Fruit fly (Drosophila melanogaster) whole organism, embryonic: Measurements from ENCODE around the gene CG13912.

Source experiments
- Atf-2 ChIP-seq: fragments of 200-800 bp; sonication (Bioruptor generic); optimal IDR thresholded peaks from 2 replicates; lab custom pipeline; 2016; ENCODE audit warnings: missing biosample characterization, missing genetic modification characterization
- CG10209 ChIP-seq: fragments of 200-800 bp; sonication (Bioruptor generic); optimal IDR thresholded peaks from 3 replicates; lab custom pipeline; 2017; ENCODE audit warnings: missing biosample characterization, mild to moderate bottlenecking, missing genetic modification characterization, missing genetic modification reagents
- CG10267 ChIP-seq: fragments of 200-800 bp; sonication (Bioruptor generic); optimal IDR thresholded peaks from 2 replicates; lab custom pipeline; 2018; ENCODE audit warnings: missing biosample characterization, mild to moderate bottlenecking, missing genetic modification characterization, moderate library complexity
- CG10431 ChIP-seq: fragments of 200-800 bp; sonication (Bioruptor generic); optimal IDR thresholded peaks from 3 replicates; lab custom pipeline; 2018; ENCODE audit warnings: missing biosample characterization, mild to moderate bottlenecking, missing genetic modification characterization
- CG10959 ChIP-seq: fragments of 200-800 bp; sonication (Bioruptor generic); IDR thresholded peaks from 2 replicates; pipeline ENCODE4 v1.3.6; 2022; ENCODE audit warnings: missing biosample characterization, missing genetic modification characterization
- CG10979 ChIP-seq: fragments of 200-800 bp; sonication (Bioruptor generic); optimal IDR thresholded peaks from 2 replicates; lab custom pipeline; 2018; ENCODE audit warnings: missing biosample characterization, mild to moderate bottlenecking, missing genetic modification characterization, moderate library complexity
- CG11093 ChIP-seq: fragments of 200-800 bp; sonication (Bioruptor generic); IDR thresholded peaks from 3 replicates; pipeline ENCODE4 v1.3.6; 2022; ENCODE audit warnings: missing biosample characterization, missing genetic modification characterization
- CG11456 ChIP-seq: fragments of 200-800 bp; sonication (Bioruptor generic); IDR thresholded peaks from 3 replicates; pipeline ENCODE4 v1.3.6; 2022; ENCODE audit warnings: missing biosample characterization, missing genetic modification characterization
- CG12219 ChIP-seq: fragments of 200-800 bp; sonication (Bioruptor generic); optimal IDR thresholded peaks from 3 replicates; lab custom pipeline; 2018; ENCODE audit warnings: missing biosample characterization, mild to moderate bottlenecking, missing genetic modification characterization
- CG12391 ChIP-seq: fragments of 200-800 bp; sonication (Bioruptor generic); optimal IDR thresholded peaks from 3 replicates; lab custom pipeline; 2018; ENCODE audit warnings: missing biosample characterization, mild to moderate bottlenecking, missing genetic modification characterization, moderate library complexity
- CG15696 ChIP-seq: fragments of 200-800 bp; sonication (Bioruptor generic); optimal IDR thresholded peaks from 2 replicates; lab custom pipeline; 2019; ENCODE audit warnings: missing biosample characterization, mild to moderate bottlenecking, missing genetic modification characterization, moderate library complexity
- CG1603 ChIP-seq: fragments of 200-800 bp; sonication (Bioruptor generic); optimal IDR thresholded peaks from 2 replicates; lab custom pipeline; 2019; ENCODE audit warnings: missing biosample characterization, mild to moderate bottlenecking, missing genetic modification characterization, moderate library complexity
- CG17328 ChIP-seq: fragments of 200-800 bp; sonication (Bioruptor generic); IDR thresholded peaks from 2 replicates; pipeline ENCODE4 v1.3.6; 2022; ENCODE audit warnings: missing biosample characterization, missing genetic modification characterization
- CG2712 ChIP-seq: fragments of 200-800 bp; optimal IDR thresholded peaks from 3 replicates; lab custom pipeline; 2019; ENCODE audit warnings: missing biosample characterization, mild to moderate bottlenecking, missing genetic modification characterization, moderate library complexity
- CG4360 ChIP-seq: fragments of 200-800 bp; sonication (Bioruptor generic); IDR thresholded peaks from 2 replicates; pipeline ENCODE4 v1.3.6; 2022; ENCODE audit warnings: missing biosample characterization, missing genetic modification characterization
- CG6175 ChIP-seq: fragments of 200-800 bp; sonication (Bioruptor generic); IDR thresholded peaks from 3 replicates; pipeline ENCODE4 v1.3.6; 2022; ENCODE audit warnings: missing biosample characterization, missing genetic modification characterization
- CG7745 ChIP-seq: fragments of 200-800 bp; sonication (Bioruptor generic); optimal IDR thresholded peaks from 2 replicates; lab custom pipeline; 2018; ENCODE audit warnings: missing biosample characterization, mild to moderate bottlenecking, missing genetic modification characterization, moderate library complexity
- CG7839 ChIP-seq: fragments of 200-800 bp; sonication (Bioruptor generic); optimal IDR thresholded peaks from 3 replicates; lab custom pipeline; 2018; ENCODE audit warnings: missing biosample characterization, mild to moderate bottlenecking, missing genetic modification characterization, moderate library complexity
- CG8290 ChIP-seq, 3 experiments: fragments of 200-800 bp; sonication (Bioruptor generic); optimal IDR thresholded peaks; 2 replicates each; lab custom pipeline; 2016 to 2019; ENCODE audit warnings: missing biosample characterization in 3 of 3, missing genetic modification characterization in 3 of 3, mild to moderate bottlenecking in 2 of 3, moderate library complexity in 1 of 3
- D19B ChIP-seq: fragments of 200-800 bp; sonication (Bioruptor generic); optimal IDR thresholded peaks from 2 replicates; lab custom pipeline; 2017; ENCODE audit warnings: missing biosample characterization, mild to moderate bottlenecking, missing genetic modification characterization
- ERR ChIP-seq: fragments of 200-800 bp; sonication (Bioruptor generic); optimal IDR thresholded peaks from 2 replicates; lab custom pipeline; 2016; ENCODE audit warnings: missing biosample characterization, missing genetic modification characterization
- HLH3B ChIP-seq: fragments of 200-800 bp; sonication (Bioruptor generic); IDR thresholded peaks from 2 replicates; pipeline ENCODE4 v1.3.6; 2022; ENCODE audit warnings: missing biosample characterization, missing genetic modification characterization
- HLHmδ ChIP-seq: fragments of 200-800 bp; sonication (Bioruptor generic); optimal IDR thresholded peaks from 2 replicates; lab custom pipeline; 2018; ENCODE audit warnings: missing biosample characterization, mild to moderate bottlenecking, missing genetic modification characterization, moderate library complexity
- Med ChIP-seq: fragments of 200-800 bp; sonication (Bioruptor generic); peaks from one replicate; lab custom pipeline; 2016; ENCODE audit warnings: missing biosample characterization, missing genetic modification characterization, mild to moderate bottlenecking, inconsistent platforms, moderate library complexity
- Trl ChIP-seq, 3 experiments: fragments of >200 bp in 2 of 3; fragments of 200-800 bp in 1 of 3; sonication (Bioruptor generic) in 1 of 3; optimal IDR thresholded peaks; 2 replicates in 1 of 3; 3 replicates in 2 of 3; lab custom pipeline; 2016 to 2017; ENCODE audit warnings: missing biosample characterization in 1 of 3, missing genetic modification characterization in 1 of 3
- bbx ChIP-seq: fragments of 200-800 bp; sonication (Bioruptor generic); IDR thresholded peaks from 2 replicates; pipeline ENCODE4 v1.3.6; 2022; ENCODE audit warnings: missing biosample characterization, missing genetic modification characterization; ENCODE audit not compliant: partially characterized antibody
- bcd ChIP-seq: fragments of 200-800 bp; sonication (Bioruptor generic); optimal IDR thresholded peaks from 2 replicates; lab custom pipeline; 2017; ENCODE audit warnings: missing biosample characterization, mild to moderate bottlenecking, missing genetic modification characterization
- bsh ChIP-seq, 2 experiments: fragments of 200-800 bp; sonication (Bioruptor generic); optimal IDR thresholded peaks; 2 replicates each; lab custom pipeline; 2017 to 2018; ENCODE audit warnings: mild to moderate bottlenecking in 2 of 2, missing biosample characterization in 2 of 2, missing genetic modification characterization in 2 of 2, moderate library complexity in 1 of 2
- chn ChIP-seq: fragments of 200-800 bp; sonication (Bioruptor generic); optimal IDR thresholded peaks from 2 replicates; lab custom pipeline; 2016; ENCODE audit warnings: missing biosample characterization, missing genetic modification characterization
- dan ChIP-seq: fragments of 200-800 bp; sonication (Bioruptor generic); IDR thresholded peaks from 2 replicates; pipeline ENCODE4 v1.3.6; 2022; ENCODE audit warnings: missing biosample characterization, missing genetic modification characterization
- fu2 ChIP-seq: fragments of 200-800 bp; sonication (Bioruptor generic); optimal IDR thresholded peaks from 2 replicates; lab custom pipeline; 2016; ENCODE audit warnings: missing biosample characterization, missing genetic modification characterization
- gem ChIP-seq: fragments of 200-800 bp; sonication (Bioruptor generic); optimal IDR thresholded peaks from 2 replicates; lab custom pipeline; 2019; ENCODE audit warnings: missing biosample characterization, mild to moderate bottlenecking, missing genetic modification characterization, moderate library complexity
- grau ChIP-seq: fragments of 200-800 bp; optimal IDR thresholded peaks from 3 replicates; lab custom pipeline; 2019; ENCODE audit warnings: missing biosample characterization, mild to moderate bottlenecking, missing genetic modification characterization, moderate library complexity
- hb ChIP-seq: fragments of 200-800 bp; sonication (Bioruptor generic); IDR thresholded peaks from 3 replicates; pipeline ENCODE4 v1.3.6; 2022; ENCODE audit warnings: missing biosample characterization, missing genetic modification characterization; ENCODE audit not compliant: partially characterized antibody
- jumu ChIP-seq: fragments of 200-800 bp; sonication (Bioruptor generic); optimal IDR thresholded peaks from 3 replicates; lab custom pipeline; 2016; ENCODE audit warnings: missing biosample characterization, missing genetic modification characterization
- kni ChIP-seq: fragments of 200-800 bp; sonication (Bioruptor generic); optimal IDR thresholded peaks from 3 replicates; lab custom pipeline; 2017; ENCODE audit warnings: mild to moderate bottlenecking, missing biosample characterization, missing genetic modification reagents, missing genetic modification characterization
- nmo ChIP-seq: fragments of 200-800 bp; sonication (Bioruptor generic); optimal IDR thresholded peaks from 2 replicates; lab custom pipeline; 2018; ENCODE audit warnings: missing biosample characterization, mild to moderate bottlenecking, missing genetic modification characterization, moderate library complexity
- prd ChIP-seq, 3 experiments: fragments of >200 bp in 2 of 3; fragments of 200-800 bp in 1 of 3; sonication (Bioruptor generic) in 1 of 3; optimal IDR thresholded peaks in 2 of 3; IDR thresholded peaks in 1 of 3; 2 replicates in 2 of 3; 3 replicates in 1 of 3; pipeline versions ENCODE4 v1.3.6 to Lab custom; 2017 to 2022; ENCODE audit warnings: missing biosample characterization in 1 of 3, missing genetic modification characterization in 1 of 3
- sc ChIP-seq, 3 experiments: fragments of >200 bp in 2 of 3; fragments of 200-800 bp in 1 of 3; sonication (Bioruptor generic) in 1 of 3; optimal IDR thresholded peaks; 2 replicates in 2 of 3; 3 replicates in 1 of 3; lab custom pipeline; 2017; ENCODE audit warnings: mild to moderate bottlenecking in 1 of 3, missing biosample characterization in 1 of 3, missing genetic modification characterization in 1 of 3, missing genetic modification reagents in 1 of 3
- sens ChIP-seq: fragments of 200-800 bp; sonication (Bioruptor generic); peaks from one replicate; lab custom pipeline; 2016; ENCODE audit warnings: missing biosample characterization, missing genetic modification characterization
- sisA ChIP-seq: fragments of 200-800 bp; sonication (Bioruptor generic); IDR thresholded peaks from 2 replicates; pipeline ENCODE4 v1.3.6; 2022; ENCODE audit warnings: missing biosample characterization, missing genetic modification characterization
- sqz ChIP-seq: fragments of 200-800 bp; sonication (Bioruptor generic); optimal IDR thresholded peaks from 3 replicates; lab custom pipeline; 2018; ENCODE audit warnings: missing biosample characterization, mild to moderate bottlenecking, missing genetic modification characterization
- ssp ChIP-seq: fragments of 200-800 bp; sonication (Bioruptor generic); IDR thresholded peaks from 2 replicates; pipeline ENCODE4 v1.3.6; 2022; ENCODE audit warnings: missing biosample characterization, missing genetic modification characterization
- stwl ChIP-seq: fragments of 200-800 bp; sonication (Bioruptor generic); optimal IDR thresholded peaks from 3 replicates; lab custom pipeline; 2018; ENCODE audit warnings: missing biosample characterization, mild to moderate bottlenecking, missing genetic modification characterization, moderate library complexity
- twi ChIP-seq: fragments of 200-800 bp; optimal IDR thresholded peaks from 2 replicates; lab custom pipeline; 2019; ENCODE audit warnings: missing biosample characterization, mild to moderate bottlenecking, missing genetic modification characterization, moderate library complexity

The CG13912 gene

dm6 chr3L:1166945-1167913 lies 22.2 kb upstream of the CG13912 start (continued):
- no peak for TF ChIP-seq fu2 (GFP tag; lab: Kevin White, UChicago)
- TF ChIP-seq CG10959 (GFP tag; lab: Robert Waterston, UW): peak; percentile 56
- TF ChIP-seq CG11456: no peak
- TF ChIP-seq sqz (GFP tag; lab: Kevin White, UChicago): peak; percentile 48
- TF ChIP-seq CG12391 (tag; lab: Kevin White, UChicago): peak; percentile 52
- TF ChIP-seq CG10979: peak; percentile 69
- no peak for TF ChIP-seq CG12219 (GFP tag; lab: Kevin White, UChicago)
- TF ChIP-seq CG1603 (tag; lab: Kevin White, UChicago): peak; percentile 31
- peak; percentile 28 for TF ChIP-seq CG7839 (tag; lab: Kevin White, UChicago)
- TF ChIP-seq gem (tag; lab: Kevin White, UChicago): peak; percentile 63
- peak; percentile 50 for TF ChIP-seq CG4360 (GFP tag; lab: Robert Waterston, UW)
- peak; percentile 3 for TF ChIP-seq HLHmδ (GFP tag; lab: Kevin White, UChicago)
- TF ChIP-seq bbx: no peak
- no peak for TF ChIP-seq Atf-2
- TF ChIP-seq CG8290 (GFP tag; optimal IDR thresholded peaks at IDR 0.05; lab: Kevin White, UChicago): peak; percentile 59
- no peak for TF ChIP-seq CG8290 (tag; optimal IDR thresholded peaks at IDR 0.05; lab: Kevin White, UChicago)
- peak; percentile 98 for TF ChIP-seq twi (tag; lab: Kevin White, UChicago)
- peak; percentile 39; the same call in 1 of the 3 replicates for TF ChIP-seq CG11093
- peak; percentile 73 for TF ChIP-seq dan (GFP tag; lab: Robert Waterston, UW)
- TF ChIP-seq jumu (GFP tag; lab: Kevin White, UChicago): peak; percentile 9
- peak; percentile 36 for TF ChIP-seq nmo (GFP tag; lab: Kevin White, UChicago)
- TF ChIP-seq sens (GFP tag; lab: Kevin White, UChicago): peak; percentile 96
- no peak for TF ChIP-seq ERR (GFP tag; lab: Kevin White, UChicago)
- TF ChIP-seq bsh (GFP tag; optimal IDR thresholded peaks at IDR 0.05; lab: Kevin White, UChicago): peak in 1 of 2 experiments; percentile 52
- peak; percentile 19 for TF ChIP-seq grau (tag; lab: Kevin White, UChicago)
- no peak for TF ChIP-seq hb (GFP tag; lab: Robert Waterston, UW)
- peak; percentile 17 for TF ChIP-seq CG10267
- peak; percentile 72 for TF ChIP-seq CG2712
- TF ChIP-seq bcd (GFP tag; lab: Kevin White, UChicago): no peak
- TF ChIP-seq kni (GFP tag; lab: Kevin White, UChicago): peak; percentile 45
- peak; percentile 19 for TF ChIP-seq CG7745 (tag; lab: Kevin White, UChicago)
- no peak for TF ChIP-seq sc (optimal IDR thresholded peaks at IDR 0.05; lab: Kevin White, UChicago)
- no peak for TF ChIP-seq sc (GFP tag; optimal IDR thresholded peaks at IDR 0.05; lab: Kevin White, UChicago)
- TF ChIP-seq CG15696 (tag; lab: Kevin White, UChicago): peak; percentile 46
- TF ChIP-seq CG10431: no peak
- no peak for TF ChIP-seq CG17328 (GFP tag; lab: Robert Waterston, UW)
- no peak for TF ChIP-seq prd (optimal IDR thresholded peaks at IDR 0.05; lab: Kevin White, UChicago)
- TF ChIP-seq prd (GFP tag; IDR thresholded peaks at IDR 0.05; lab: Robert Waterston, UW): peak; percentile 87
- TF ChIP-seq D19B (GFP tag; lab: Kevin White, UChicago): no peak
- TF ChIP-seq stwl (tag; lab: Kevin White, UChicago): peak; percentile 2
- no peak for TF ChIP-seq ssp (GFP tag; lab: Robert Waterston, UW)
- no peak for TF ChIP-seq CG10209 (GFP tag; lab: Kevin White, UChicago)
- peak; percentile 60 for TF ChIP-seq Med (GFP tag; lab: Kevin White, UChicago)
- no peak for TF ChIP-seq Trl (optimal IDR thresholded peaks at IDR 0.05; lab: Kevin White, UChicago)
- no peak for TF ChIP-seq Trl (GFP tag; optimal IDR thresholded peaks at IDR 0.05; lab: Kevin White, UChicago)
- peak; percentile 23 for TF ChIP-seq chn (GFP tag; lab: Kevin White, UChicago)
- peak; percentile 46; the same call in 1 of the 2 replicates for TF ChIP-seq HLH3B (GFP tag; lab: Robert Waterston, UW)
- no peak for TF ChIP-seq CG6175 (GFP tag; lab: Robert Waterston, UW)
- peak; percentile 45; the same call in 1 of the 2 replicates for TF ChIP-seq sisA
